Fruit fly (Drosophila melanogaster) whole organism, embryonic: ENCODE results near the gene Cpr92A.

Experiments used
- CG11456 ChIP-seq: fragments of 200-800 bp; sonication (Bioruptor generic); IDR thresholded peaks from 3 replicates; pipeline ENCODE4 v1.3.6; 2022; ENCODE audit warnings: missing biosample characterization, missing genetic modification characterization
- CG1602 ChIP-seq: fragments of 200-800 bp; sonication (Bioruptor generic); optimal IDR thresholded peaks from 3 replicates; lab custom pipeline; 2016; ENCODE audit warnings: missing biosample characterization, missing genetic modification characterization
- CG3281 ChIP-seq: fragments of 200-800 bp; sonication (Bioruptor generic); optimal IDR thresholded peaks from 3 replicates; lab custom pipeline; 2017; ENCODE audit warnings: missing biosample characterization, mild to moderate bottlenecking, missing genetic modification characterization
- CG4282 ChIP-seq: fragments of 200-800 bp; sonication (Bioruptor generic); optimal IDR thresholded peaks from 2 replicates; lab custom pipeline; 2016; ENCODE audit warnings: missing biosample characterization, missing genetic modification characterization
- CG4730 ChIP-seq: fragments of 200-800 bp; sonication (Bioruptor generic); IDR thresholded peaks from 2 replicates; pipeline ENCODE4 v1.3.6; 2022; ENCODE audit warnings: missing biosample characterization, missing genetic modification characterization
- Pdp1 ChIP-seq, 2 experiments: fragments of 200-800 bp; sonication (Bioruptor generic); optimal IDR thresholded peaks; 3 replicates each; lab custom pipeline; 2016; ENCODE audit warnings: missing biosample characterization in 2 of 2, missing genetic modification characterization in 2 of 2, mild to moderate bottlenecking in 1 of 2, moderate library complexity in 1 of 2
- Trl ChIP-seq, 3 experiments: fragments of >200 bp in 2 of 3; fragments of 200-800 bp in 1 of 3; sonication (Bioruptor generic) in 1 of 3; optimal IDR thresholded peaks; 2 replicates in 1 of 3; 3 replicates in 2 of 3; lab custom pipeline; 2016 to 2017; ENCODE audit warnings: missing biosample characterization in 1 of 3, missing genetic modification characterization in 1 of 3
- amos ChIP-seq: fragments of 200-800 bp; sonication (Bioruptor generic); IDR thresholded peaks from 2 replicates; pipeline ENCODE4 v1.3.6; 2022; ENCODE audit warnings: missing biosample characterization, missing genetic modification characterization; ENCODE audit not compliant: partially characterized antibody
- bowl ChIP-seq: fragments of 200-800 bp; sonication (Bioruptor generic); IDR thresholded peaks from 2 replicates; pipeline ENCODE4 v1.3.6; 2022; ENCODE audit warnings: missing biosample characterization, missing genetic modification characterization
- btn ChIP-seq: fragments of 200-800 bp; sonication (Bioruptor generic); optimal IDR thresholded peaks from 2 replicates; lab custom pipeline; 2016; ENCODE audit warnings: missing biosample characterization, missing genetic modification characterization
- eyg ChIP-seq: fragments of 200-800 bp; sonication (Bioruptor generic); optimal IDR thresholded peaks from 3 replicates; lab custom pipeline; 2016; ENCODE audit warnings: missing biosample characterization, missing genetic modification characterization
- hbn ChIP-seq: fragments of 200-800 bp; sonication (Bioruptor generic); IDR thresholded peaks from 2 replicates; pipeline ENCODE4 v1.3.6; 2022; ENCODE audit warnings: missing biosample characterization, missing genetic modification characterization; ENCODE audit not compliant: partially characterized antibody
- mld ChIP-seq: fragments of 200-800 bp; sonication (Bioruptor generic); IDR thresholded peaks from 3 replicates; pipeline ENCODE4 v1.3.6; 2022; ENCODE audit warnings: missing biosample characterization, missing genetic modification characterization; ENCODE audit not compliant: partially characterized antibody
- oc ChIP-seq: fragments of 200-800 bp; sonication (Bioruptor generic); optimal IDR thresholded peaks from 2 replicates; lab custom pipeline; 2018; ENCODE audit warnings: missing biosample characterization, mild to moderate bottlenecking, missing genetic modification characterization, moderate library complexity
- pita ChIP-seq: fragments of 200-800 bp; sonication (Bioruptor generic); optimal IDR thresholded peaks from 2 replicates; lab custom pipeline; 2017; ENCODE audit warnings: missing biosample characterization, mild to moderate bottlenecking, missing genetic modification characterization
- sd ChIP-seq: fragments of 200-800 bp; sonication (Bioruptor generic); optimal IDR thresholded peaks from 3 replicates; lab custom pipeline; 2018; ENCODE audit warnings: missing biosample characterization, mild to moderate bottlenecking, missing genetic modification characterization, moderate library complexity
- tx ChIP-seq: fragments of 200-800 bp; sonication (Bioruptor generic); optimal IDR thresholded peaks from 2 replicates; lab custom pipeline; 2016; ENCODE audit warnings: missing biosample characterization, missing genetic modification characterization

Cpr92A gene

DNA sequence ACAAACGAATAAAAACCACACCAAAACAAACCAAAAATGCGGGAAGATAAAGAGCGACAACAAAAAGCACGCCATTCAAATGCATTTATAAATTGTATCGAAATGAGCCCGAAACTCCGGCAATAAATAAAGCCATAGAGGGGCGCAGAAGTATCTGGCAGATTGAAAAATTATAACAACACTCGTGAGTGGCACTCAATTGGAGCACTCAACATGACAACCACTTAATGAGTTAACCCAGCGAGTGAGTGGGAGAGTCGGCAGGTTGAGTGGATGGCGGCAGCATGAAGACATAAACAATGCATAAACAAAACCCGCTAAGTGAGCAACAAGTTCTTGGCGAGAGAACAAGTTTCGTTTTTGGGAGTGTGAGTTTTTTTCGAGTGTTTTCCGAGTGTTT lies 30.0 kb downstream of the Cpr92A start (continued):
- TF ChIP-seq btn (GFP tag; lab: Kevin White, UChicago) (no peak), CG1602 (GFP tag; lab: Kevin White, UChicago) (no peak), Trl (optimal IDR thresholded peaks at IDR 0.05; lab: Kevin White, UChicago) (peak; percentile 68 to 83), Trl (GFP tag; optimal IDR thresholded peaks at IDR 0.05; lab: Kevin White, UChicago) (no peak), CG11456 (GFP tag; lab: Robert Waterston, UW) (no peak), mld (GFP tag; lab: Robert Waterston, UW) (peak; percentile 20; the same call in 1 of the 3 replicates), tx (GFP tag; lab: Kevin White, UChicago) (no peak), oc (tag; lab: Kevin White, UChicago) (no peak), CG3281 (GFP tag; lab: Kevin White, UChicago) (no peak), CG4730 (GFP tag; lab: Robert Waterston, UW) (no peak), bowl (GFP tag; lab: Robert Waterston, UW) (no peak), pita (GFP tag; lab: Kevin White, UChicago) (no peak), amos (GFP tag; lab: Robert Waterston, UW) (peak; percentile 44; the same call in 1 of the 2 replicates), Pdp1 (GFP tag; optimal IDR thresholded peaks at IDR 0.05; lab: Kevin White, UChicago) (no peak), eyg (GFP tag; lab: Kevin White, UChicago) (no peak), sd (tag; lab: Kevin White, UChicago) (peak; percentile 70), CG4282 (GFP tag; lab: Kevin White, UChicago) (no peak), hbn (GFP tag; lab: Robert Waterston, UW) (peak; percentile 29; the same call in 1 of the 2 replicates)
